Fruit fly (Drosophila melanogaster): ENCODE results near the gene CG5225.

- no peak for TF ChIP-seq CTCF (optimal IDR thresholded peaks at IDR 0.05)
- no peak for TF ChIP-seq CG8478 (optimal IDR thresholded peaks at IDR 0.05)
Measured at dm6 chr3R:17066828-17067430, 38.4 kb downstream of the CG5225 start.

Measured in S2 (cell line).